Fruit fly (Drosophila melanogaster): Measurements from ENCODE around the gene CG2444.

DNA sequence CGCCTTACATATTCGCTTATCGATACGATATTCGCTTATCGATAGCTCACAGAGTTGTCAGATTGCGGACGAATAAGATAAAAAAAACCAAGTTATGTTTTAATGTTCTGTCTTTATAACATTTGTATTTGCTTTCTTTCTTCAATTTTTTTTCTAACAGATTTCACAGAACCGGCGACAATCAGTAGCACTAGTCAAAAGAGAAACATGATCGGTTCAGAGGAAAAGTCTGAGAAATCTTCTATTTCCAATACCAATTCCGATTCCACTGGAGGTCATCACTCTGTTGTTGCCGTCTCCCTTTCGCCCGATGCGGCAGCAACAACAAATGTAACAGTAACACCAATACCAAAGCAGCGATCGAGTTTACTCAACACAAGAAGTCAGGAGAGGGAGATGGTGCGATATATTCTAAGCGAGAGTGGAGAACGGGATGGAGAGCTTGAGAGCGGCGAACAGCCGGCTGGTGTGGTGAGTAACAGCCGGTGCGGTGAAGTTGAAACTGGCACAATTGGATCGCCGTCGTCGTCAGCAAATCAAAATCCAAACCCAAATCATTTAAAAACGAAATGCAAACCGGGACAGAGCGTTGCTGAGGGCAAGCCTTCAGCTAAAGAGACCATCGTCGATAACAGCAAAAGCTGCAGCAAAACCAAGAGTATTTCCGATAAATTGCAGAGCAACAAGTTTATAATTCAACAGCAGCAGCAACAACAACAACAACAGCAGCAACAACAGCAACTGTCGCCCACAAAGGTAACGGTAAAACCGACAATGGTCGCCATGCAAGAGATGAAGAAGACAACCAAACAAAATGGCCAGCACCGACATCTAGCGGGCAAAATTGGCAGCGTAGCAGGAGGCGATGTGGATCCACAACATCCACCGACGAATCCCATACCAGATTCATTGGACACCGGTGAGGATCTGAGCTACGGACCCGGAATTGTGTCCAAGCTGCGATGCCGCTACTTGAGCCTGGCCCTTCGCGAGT is 23.2 kb downstream of the CG2444 start:
- TF ChIP-seq CG8478 (optimal IDR thresholded peaks at IDR 0.05) (peak; percentile 34), pan (optimal IDR thresholded peaks at IDR 0.05) (no peak), EcR (GFP tag; optimal IDR thresholded peaks at IDR 0.05) (peak in 1 of 2 experiments; percentile 96)

Data from whole organism.